Worm (Caenorhabditis elegans) whole organism, L1 larva: ENCODE measurements around the gene Y49F6B.8.

ENCODE experiments used
- C16A3.4 ChIP-seq: fragments of 150-350 bp; optimal IDR thresholded peaks from 2 replicates; lab custom pipeline; 2014; ENCODE audit warnings: missing biosample characterization, missing genetic modification characterization
- F16B12.6 ChIP-seq: fragments of 150-350 bp; optimal IDR thresholded peaks from 2 replicates; lab custom pipeline; 2014; ENCODE audit warnings: missing biosample characterization, missing genetic modification characterization
- blmp-1 ChIP-seq: fragments of 150-350 bp; optimal IDR thresholded peaks from 2 replicates; lab custom pipeline; 2014; ENCODE audit warnings: missing biosample characterization, missing genetic modification characterization
- ceh-88 ChIP-seq: fragments of 200-800 bp; sonication (Bioruptor generic); IDR thresholded peaks from 2 replicates; pipeline ENCODE4 v1.3.6; 2022; ENCODE audit warnings: missing genetic modification characterization, missing compliant biosample characterization
- dpl-1 ChIP-seq, 3 experiments: fragments of 150-350 bp in 2 of 3; sonication (generic microtip) in 1 of 3; optimal IDR thresholded peaks; 2 replicates each; lab custom pipeline; 2014 to 2017; ENCODE audit warnings: missing biosample characterization in 3 of 3, missing genetic modification characterization in 3 of 3, missing genetic modification reagents in 3 of 3
- dsc-1 ChIP-seq: sonication (generic microtip); optimal IDR thresholded peaks from 2 replicates; lab custom pipeline; 2016; ENCODE audit warnings: mild to moderate bottlenecking, missing genetic modification characterization, missing compliant biosample characterization
- efl-1 ChIP-seq, 4 experiments: fragments of 150-350 bp; optimal IDR thresholded peaks in 3 of 4; peaks in 1 of 4; 1 replicate in 1 of 4; 2 replicates in 3 of 4; lab custom pipeline; 2014; ENCODE audit warnings: missing biosample characterization in 2 of 4, missing genetic modification characterization in 2 of 4, missing genetic modification reagents in 2 of 4
- egl-13 ChIP-seq: sonication (generic microtip); optimal IDR thresholded peaks from 2 replicates; lab custom pipeline; 2016; ENCODE audit warnings: missing genotype, missing genetic modification reagents, missing genetic modification characterization, missing compliant biosample characterization
- elt-3 ChIP-seq, 6 experiments: fragments of 150-350 bp in 1 of 6; sonication (generic microtip); optimal IDR thresholded peaks; 2 replicates each; lab custom pipeline; 2017 to 2018; ENCODE audit warnings: missing biosample characterization in 6 of 6, missing genetic modification characterization in 6 of 6, inconsistent platforms in 1 of 6
- ets-5 ChIP-seq: fragments of 200-800 bp; sonication (Bioruptor generic); IDR thresholded peaks from 2 replicates; pipeline ENCODE4 v1.3.6; 2022; ENCODE audit warnings: missing genetic modification characterization, missing compliant biosample characterization
- fkh-10 ChIP-seq: sonication (generic microtip); optimal IDR thresholded peaks from 2 replicates; lab custom pipeline; 2017; ENCODE audit warnings: missing biosample characterization, missing genetic modification reagents, missing genetic modification characterization
- fkh-4 ChIP-seq: sonication (generic microtip); optimal IDR thresholded peaks from 2 replicates; lab custom pipeline; 2016; ENCODE audit warnings: missing compliant biosample characterization, missing genetic modification characterization, borderline replicate concordance
- fkh-8 ChIP-seq: sonication (generic microtip); optimal IDR thresholded peaks from 2 replicates; lab custom pipeline; 2016; ENCODE audit warnings: mild to moderate bottlenecking, missing genetic modification characterization, missing compliant biosample characterization
- fos-1 ChIP-seq: fragments of 150-350 bp; optimal IDR thresholded peaks from 2 replicates; lab custom pipeline; 2014; ENCODE audit warnings: missing biosample characterization, missing genetic modification characterization
- grh-1 ChIP-seq: fragments of 200-800 bp; sonication (Bioruptor generic); IDR thresholded peaks from 2 replicates; pipeline ENCODE4 v1.3.6; 2022; ENCODE audit warnings: missing genetic modification reagents, missing genetic modification characterization, missing compliant biosample characterization
- irx-1 ChIP-seq: sonication (generic microtip); optimal IDR thresholded peaks from 2 replicates; lab custom pipeline; 2016; ENCODE audit warnings: missing genetic modification characterization, missing compliant biosample characterization
- isw-1 ChIP-seq: fragments of 200-800 bp; sonication (Bioruptor generic); IDR thresholded peaks from 2 replicates; pipeline ENCODE4 v1.3.6; 2022; ENCODE audit warnings: missing genetic modification characterization, missing compliant biosample characterization
- lin-13 ChIP-seq: fragments of 150-350 bp; optimal IDR thresholded peaks from 2 replicates; lab custom pipeline; 2014; ENCODE audit warnings: missing biosample characterization, missing genetic modification reagents, missing genetic modification characterization
- lin-14 ChIP-seq: fragments of 200-800 bp; sonication (Bioruptor generic); optimal IDR thresholded peaks from 2 replicates; lab custom pipeline; 2018; ENCODE audit warnings: mild to moderate bottlenecking, missing genetic modification characterization, moderate library complexity, missing compliant biosample characterization
- lin-15B ChIP-seq: fragments of 150-350 bp; sonication (generic microtip); optimal IDR thresholded peaks from 3 replicates; lab custom pipeline; 2014; ENCODE audit warnings: missing biosample characterization, missing genetic modification characterization
- lin-35 ChIP-seq, 2 experiments: fragments of 150-350 bp; optimal IDR thresholded peaks; 2 replicates each; lab custom pipeline; 2014; ENCODE audit warnings: missing biosample characterization in 2 of 2, missing genetic modification characterization in 2 of 2, missing genetic modification reagents in 2 of 2
- lsy-2 ChIP-seq, 2 experiments: fragments of 150-350 bp; optimal IDR thresholded peaks; 2 replicates each; lab custom pipeline; 2014; ENCODE audit warnings: missing biosample characterization in 2 of 2, missing genetic modification characterization in 2 of 2
- mdl-1 ChIP-seq, 2 experiments: fragments of 150-350 bp; optimal IDR thresholded peaks; 2 replicates each; lab custom pipeline; 2014 to 2017; ENCODE audit warnings: missing biosample characterization in 2 of 2, missing genetic modification characterization in 2 of 2, inconsistent platforms in 1 of 2
- nhr-20 ChIP-seq: sonication (generic microtip); optimal IDR thresholded peaks from 2 replicates; lab custom pipeline; 2016; ENCODE audit warnings: mild to moderate bottlenecking, missing genetic modification characterization, missing compliant biosample characterization
- nhr-28 ChIP-seq: fragments of 150-350 bp; optimal IDR thresholded peaks from 2 replicates; lab custom pipeline; 2014; ENCODE audit warnings: missing biosample characterization, missing genetic modification characterization
- nhr-47 ChIP-seq: sonication (generic microtip); optimal IDR thresholded peaks from 2 replicates; lab custom pipeline; 2016; ENCODE audit warnings: mild to moderate bottlenecking, missing genetic modification characterization, moderate library complexity, missing compliant biosample characterization
- nhr-71 ChIP-seq: sonication (generic microtip); optimal IDR thresholded peaks from 2 replicates; lab custom pipeline; 2016; ENCODE audit warnings: mild to moderate bottlenecking, missing genetic modification characterization, moderate library complexity, missing compliant biosample characterization
- nhr-77 ChIP-seq: fragments of 150-350 bp; optimal IDR thresholded peaks from 2 replicates; lab custom pipeline; 2014; ENCODE audit warnings: missing biosample characterization, missing genetic modification characterization
- nhr-85 ChIP-seq: sonication (generic microtip); peaks from one replicate; lab custom pipeline; 2016; ENCODE audit warnings: missing genetic modification characterization, inconsistent platforms, missing compliant biosample characterization
- nhr-90 ChIP-seq: sonication (generic microtip); optimal IDR thresholded peaks from 2 replicates; lab custom pipeline; 2016; ENCODE audit warnings: mild to moderate bottlenecking, missing genetic modification characterization, missing compliant biosample characterization; ENCODE audit not compliant: poor library complexity
- pag-3 ChIP-seq: sonication (generic microtip); optimal IDR thresholded peaks from 2 replicates; lab custom pipeline; 2017; ENCODE audit warnings: missing genetic modification characterization, mild to moderate bottlenecking, missing compliant biosample characterization, antibody characterized with exemption, borderline replicate concordance; ENCODE audit not compliant: insufficient read depth
- pax-3 ChIP-seq: fragments of 200-800 bp; sonication (Bioruptor generic); optimal IDR thresholded peaks from 2 replicates; lab custom pipeline; 2018; ENCODE audit warnings: mild to moderate bottlenecking, missing genetic modification characterization, moderate library complexity, missing compliant biosample characterization
- snpc-4 ChIP-seq: fragments of 150-350 bp; optimal IDR thresholded peaks from 2 replicates; lab custom pipeline; 2014; ENCODE audit warnings: missing biosample characterization, missing genetic modification characterization
- swsn-7 ChIP-seq: sonication (generic microtip); optimal IDR thresholded peaks from 2 replicates; lab custom pipeline; 2016; ENCODE audit warnings: missing genetic modification characterization, missing compliant biosample characterization
- tbx-2 ChIP-seq: sonication (generic microtip); optimal IDR thresholded peaks from 2 replicates; lab custom pipeline; 2016; ENCODE audit warnings: missing genetic modification characterization, missing compliant biosample characterization
- unc-30 ChIP-seq: sonication (generic microtip); optimal IDR thresholded peaks from 2 replicates; lab custom pipeline; 2017; ENCODE audit warnings: missing biosample characterization, missing genetic modification characterization
- unc-62 ChIP-seq: fragments of 150-350 bp; optimal IDR thresholded peaks from 2 replicates; lab custom pipeline; 2014; ENCODE audit warnings: missing biosample characterization, missing genetic modification reagents, missing genetic modification characterization
- unc-86 ChIP-seq: sonication (generic microtip); optimal IDR thresholded peaks from 2 replicates; lab custom pipeline; 2016; ENCODE audit warnings: missing genetic modification characterization, missing compliant biosample characterization
- unc-98 ChIP-seq: fragments of 200-800 bp; sonication (Bioruptor generic); IDR thresholded peaks from 2 replicates; pipeline ENCODE4 v1.3.6; 2022; ENCODE audit warnings: missing genetic modification characterization, missing compliant biosample characterization
- xbp-1 ChIP-seq: sonication (generic microtip); optimal IDR thresholded peaks from 2 replicates; lab custom pipeline; 2016; ENCODE audit warnings: missing genetic modification characterization, missing compliant biosample characterization
- ztf-11 ChIP-seq, 2 experiments: sonication (generic microtip); optimal IDR thresholded peaks; 2 replicates each; lab custom pipeline; 2016 to 2017; ENCODE audit warnings: missing genetic modification characterization in 2 of 2, missing biosample characterization in 1 of 2, missing compliant biosample characterization in 1 of 2

The Y49F6B.8 gene

ce11 chrII:3481584-3481983, at the start of gene Y49F6B.8:
TSS of gene Y49F6B.8 (minus strand) at chrII:3481684.
- TF ChIP-seq efl-1 (optimal IDR thresholded peaks at IDR 0.05; lab: Kevin White, UChicago) (no peak), efl-1 (GFP tag; optimal IDR thresholded peaks at IDR 0.05 in 1 of 2; lab: Kevin White, UChicago) (no peak), ztf-11 (tag; optimal IDR thresholded peaks at IDR 0.05; lab: Kevin White, UChicago) (no peak), unc-86 (tag; lab: Kevin White, UChicago) (no peak), dsc-1 (tag; lab: Kevin White, UChicago) (no peak), ets-5 (GFP tag; lab: Robert Waterston, UW) (no peak), nhr-47 (tag; lab: Kevin White, UChicago) (no peak), pag-3 (tag; lab: Kevin White, UChicago) (no peak), F16B12.6 (no peak), swsn-7 (no peak)

- TF ChIP-seq fkh-8 (tag; lab: Kevin White, UChicago) (peak; percentile 73), elt-3 (tag; optimal IDR thresholded peaks at IDR 0.05; lab: Kevin White, UChicago) (no peak), unc-62 (GFP tag; lab: Kevin White, UChicago) (no peak)
Observed at ce11 chrII:3528256-3528655, 46.8 kb upstream of the Y49F6B.8 start, which contains the start of gene ncs-6. TSS of gene ncs-6 (minus strand) at chrII:3528516.

ce11 chrII:3527460-3527859, 46.0 kb upstream of the Y49F6B.8 start:
- TF ChIP-seq efl-1 (optimal IDR thresholded peaks at IDR 0.05; lab: Kevin White, UChicago) = no peak
- peak in 1 of 2 experiments; percentile 65 for TF ChIP-seq efl-1 (GFP tag; optimal IDR thresholded peaks at IDR 0.05 in 1 of 2; lab: Kevin White, UChicago)
- no peak for TF ChIP-seq unc-30 (tag; lab: Kevin White, UChicago)
- no peak for TF ChIP-seq nhr-28 (tag; lab: Kevin White, UChicago)
- no peak for TF ChIP-seq lin-15B (tag; lab: Kevin White, UChicago)
- peak; percentile 10 for TF ChIP-seq tbx-2 (tag; lab: Kevin White, UChicago)
- TF ChIP-seq lin-14 = peak; percentile 40
- peak; percentile 29 for TF ChIP-seq dsc-1 (tag; lab: Kevin White, UChicago)

- TF ChIP-seq efl-1 (optimal IDR thresholded peaks at IDR 0.05; lab: Kevin White, UChicago) (no peak), efl-1 (GFP tag; optimal IDR thresholded peaks at IDR 0.05 in 1 of 2; lab: Kevin White, UChicago) (peak in 1 of 2 experiments; percentile 50), mdl-1 (tag; optimal IDR thresholded peaks at IDR 0.05; lab: Kevin White, UChicago) (no peak)
Observed at ce11 chrII:3524097-3524496, 42.6 kb upstream of the Y49F6B.8 start, which contains the start of gene col-72. TSS of gene col-72 (minus strand) at chrII:3524197.

- TF ChIP-seq ceh-88 (GFP tag; lab: Robert Waterston, UW) (peak; percentile 82), C16A3.4 (tag; lab: Kevin White, UChicago) (peak; percentile 51), isw-1 (peak; percentile 81), xbp-1 (tag; lab: Kevin White, UChicago) (peak; percentile 69), fkh-4 (tag; lab: Kevin White, UChicago) (peak; percentile 18), swsn-7 (peak; percentile 73), F16B12.6 (peak; percentile 80), fkh-10 (GFP tag; lab: Kevin White, UChicago) (peak; percentile 43), nhr-71 (peak; percentile 88), snpc-4 (tag; lab: Kevin White, UChicago) (peak; percentile 13), lin-35 (GFP tag; optimal IDR thresholded peaks at IDR 0.05; lab: Kevin White, UChicago) (peak; percentile 67 to 75), lsy-2 (tag; optimal IDR thresholded peaks at IDR 0.05; lab: Kevin White, UChicago) (peak; percentile 94 to 97), fos-1 (tag; lab: Kevin White, UChicago) (peak; percentile 25), lin-14 (peak; percentile 81), dpl-1 (GFP tag; optimal IDR thresholded peaks at IDR 0.05; lab: Kevin White, UChicago) (peak; percentile 47 to 73 (median 67)), lin-13 (GFP tag; lab: Kevin White, UChicago) (peak; percentile 61), tbx-2 (tag; lab: Kevin White, UChicago) (peak; percentile 74), grh-1 (GFP tag; lab: Robert Waterston, UW) (peak; percentile 83), mdl-1 (tag; optimal IDR thresholded peaks at IDR 0.05; lab: Kevin White, UChicago) (peak in 1 of 2 experiments; percentile 27), nhr-47 (tag; lab: Kevin White, UChicago) (peak; percentile 84), irx-1 (peak; percentile 39), nhr-90 (tag; lab: Kevin White, UChicago) (peak; percentile 40), pax-3 (peak; percentile 77), egl-13 (tag; lab: Kevin White, UChicago) (peak; percentile 45), blmp-1 (tag; lab: Kevin White, UChicago) (peak; percentile 15), unc-98 (peak; percentile 57; the same call in 1 of the 2 replicates), nhr-85 (tag; lab: Kevin White, UChicago) (peak; percentile 70), nhr-20 (tag; lab: Kevin White, UChicago) (peak; percentile 79), nhr-77 (tag; lab: Kevin White, UChicago) (peak; percentile 87), efl-1 (optimal IDR thresholded peaks at IDR 0.05; lab: Kevin White, UChicago) (peak; percentile 71 to 79), efl-1 (GFP tag; optimal IDR thresholded peaks at IDR 0.05 in 1 of 2; lab: Kevin White, UChicago) (peak; percentile 66 to 97), fkh-8 (tag; lab: Kevin White, UChicago) (peak; percentile 79)
Observed at ce11 chrII:3523547-3523946, 42.1 kb upstream of the Y49F6B.8 start.
